Worm (Caenorhabditis elegans) whole organism, young adult: ENCODE data around the gene istr-1.

ENCODE experiments used
- F10E7.11 ChIP-seq: sonication (generic microtip); optimal IDR thresholded peaks from 2 replicates; lab custom pipeline; 2017; ENCODE audit warnings: mild to moderate bottlenecking, missing genetic modification characterization, moderate library complexity, missing compliant biosample characterization
- F52B5.7 ChIP-seq: sonication (generic microtip); optimal IDR thresholded peaks from 2 replicates; lab custom pipeline; 2016; ENCODE audit warnings: mild to moderate bottlenecking, missing genetic modification characterization, missing compliant biosample characterization
- K11D2.4 ChIP-seq: fragments of 200-800 bp; sonication (Bioruptor generic); IDR thresholded peaks from 2 replicates; pipeline ENCODE4 v1.3.6; 2022; ENCODE audit warnings: missing genetic modification reagents, missing genetic modification characterization, missing compliant biosample characterization
- T26A5.8 ChIP-seq: sonication (generic microtip); optimal IDR thresholded peaks from 2 replicates; lab custom pipeline; 2016; ENCODE audit warnings: missing genetic modification characterization, missing compliant biosample characterization
- attf-5 ChIP-seq: fragments of 200-800 bp; sonication (Bioruptor generic); optimal IDR thresholded peaks from 2 replicates; lab custom pipeline; 2018; ENCODE audit warnings: mild to moderate bottlenecking, missing genetic modification characterization, missing compliant biosample characterization
- lin-35 ChIP-seq, 3 experiments: fragments of 150-350 bp in 2 of 3; sonication (generic microtip) in 1 of 3; optimal IDR thresholded peaks; 2 replicates each; lab custom pipeline; 2014 to 2018; ENCODE audit warnings: missing biosample characterization in 3 of 3, missing genetic modification characterization in 3 of 3, missing genetic modification reagents in 3 of 3
- mel-28 ChIP-seq: sonication (generic microtip); optimal IDR thresholded peaks from 2 replicates; lab custom pipeline; 2016; ENCODE audit warnings: borderline replicate concordance, mild to moderate bottlenecking, missing genetic modification characterization, missing compliant biosample characterization
- rcor-1 ChIP-seq: fragments of 200-800 bp; sonication (Bioruptor generic); IDR thresholded peaks from 2 replicates; pipeline ENCODE4 v1.3.6; 2022; ENCODE audit warnings: missing genetic modification reagents, missing genetic modification characterization, missing compliant biosample characterization
- snpc-4 ChIP-seq, 5 experiments: fragments of 150-350 bp in 1 of 5; sonication (generic microtip) in 4 of 5; optimal IDR thresholded peaks; 2 replicates each; lab custom pipeline; 2014 to 2018; ENCODE audit warnings: missing genetic modification characterization in 5 of 5, missing biosample characterization in 3 of 5, antibody characterized with exemption in 2 of 5, mild to moderate bottlenecking in 2 of 5, missing compliant biosample characterization in 2 of 5, missing genotype in 2 of 5, moderate library complexity in 2 of 5, missing genetic modification reagents in 1 of 5
- unc-130 ChIP-seq: sonication (generic microtip); optimal IDR thresholded peaks from 2 replicates; lab custom pipeline; 2016; ENCODE audit warnings: missing genetic modification reagents, missing genetic modification characterization, missing compliant biosample characterization

DNA sequence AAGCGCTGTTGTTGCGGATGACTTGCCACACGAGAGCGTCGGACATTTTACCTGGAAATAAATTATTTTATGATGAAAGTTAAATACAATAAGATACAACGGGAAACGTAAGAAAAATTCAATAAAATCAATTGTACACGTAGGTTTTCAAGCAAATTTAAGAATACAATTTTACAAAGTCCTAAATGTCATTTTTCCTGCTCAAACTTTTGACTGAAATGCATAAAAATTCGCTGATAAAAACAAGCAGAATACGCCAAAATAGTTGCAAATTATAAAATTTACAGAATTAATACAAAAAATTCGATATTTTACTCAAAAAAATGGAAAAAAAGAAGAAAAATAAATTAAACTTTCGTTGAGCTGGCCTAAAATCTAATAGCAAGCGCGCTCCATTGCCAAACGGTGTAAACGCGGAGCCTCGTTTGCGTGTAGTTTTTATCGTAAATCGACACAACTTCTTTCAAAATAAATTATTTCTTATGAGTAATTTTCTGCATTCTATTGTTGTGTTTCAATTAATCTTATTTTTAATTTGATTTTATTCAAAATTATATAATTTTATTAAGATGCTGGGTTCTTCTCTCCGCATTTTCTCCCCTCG, 30.5 kb downstream of the istr-1 start, which contains the start of the genes rpl-28 and mrpl-49:
- no peak for TF ChIP-seq mel-28 (tag; lab: Kevin White, UChicago)
- TF ChIP-seq rcor-1 (GFP tag; lab: Robert Waterston, UW): no peak
- TF ChIP-seq K11D2.4 (GFP tag; lab: Robert Waterston, UW): no peak
- TF ChIP-seq lin-35 (GFP tag; optimal IDR thresholded peaks at IDR 0.05; lab: Kevin White, UChicago): peak in 1 of 3 experiments; percentile 76
- no peak for TF ChIP-seq snpc-4 (GFP tag; optimal IDR thresholded peaks at IDR 0.05; lab: Kevin White, UChicago)
- peak in 3 of 4 experiments; percentile 28 to 81 (median 32) for TF ChIP-seq snpc-4 (tag; optimal IDR thresholded peaks at IDR 0.05; lab: Kevin White, UChicago)
- TF ChIP-seq attf-5 (GFP tag; lab: Kevin White, UChicago): peak; percentile 95
- TF ChIP-seq F10E7.11: no peak
- no peak for TF ChIP-seq unc-130
- TF ChIP-seq T26A5.8 (tag; lab: Kevin White, UChicago): no peak
- TF ChIP-seq F52B5.7: no peak
